Fruit fly (Drosophila melanogaster) whole organism, prepupa: ENCODE data around the gene CG14000.

ENCODE experiments used
- Blimp-1 ChIP-seq: fragments of 200-800 bp; sonication (Bioruptor generic); optimal IDR thresholded peaks from 3 replicates; lab custom pipeline; 2017; ENCODE audit warnings: missing biosample characterization, missing genetic modification characterization, mild to moderate bottlenecking, moderate library complexity, missing genetic modification reagents
- CG10669 ChIP-seq: fragments of 200-800 bp; sonication (Bioruptor generic); optimal IDR thresholded peaks from 3 replicates; lab custom pipeline; 2018; ENCODE audit warnings: missing biosample characterization, mild to moderate bottlenecking, missing genetic modification characterization, moderate library complexity
- CG16779 ChIP-seq: fragments of 200-800 bp; sonication (Bioruptor generic); optimal IDR thresholded peaks from 3 replicates; lab custom pipeline; 2017; ENCODE audit warnings: missing biosample characterization, mild to moderate bottlenecking, missing genetic modification characterization
- CG31627 ChIP-seq: fragments of 200-800 bp; sonication (Bioruptor generic); optimal IDR thresholded peaks from 3 replicates; lab custom pipeline; 2016; ENCODE audit warnings: missing biosample characterization, missing genetic modification characterization
- CG4318 ChIP-seq: fragments of 200-800 bp; sonication (Bioruptor generic); optimal IDR thresholded peaks from 3 replicates; lab custom pipeline; 2017; ENCODE audit warnings: missing biosample characterization, mild to moderate bottlenecking, missing genetic modification characterization
- CG6792 ChIP-seq: fragments of 200-800 bp; sonication (Bioruptor generic); optimal IDR thresholded peaks from 3 replicates; lab custom pipeline; 2016; ENCODE audit warnings: missing biosample characterization, missing genetic modification characterization
- CG7368 ChIP-seq: fragments of 200-800 bp; sonication (Bioruptor generic); optimal IDR thresholded peaks from 3 replicates; lab custom pipeline; 2016; ENCODE audit warnings: missing biosample characterization, missing genetic modification characterization
- CG8119 ChIP-seq: fragments of 200-800 bp; sonication (Bioruptor generic); IDR thresholded peaks from 3 replicates; pipeline ENCODE4 v1.3.6; 2022; ENCODE audit warnings: missing biosample characterization, missing genetic modification characterization
- CG9139 ChIP-seq: fragments of 200-800 bp; sonication (Bioruptor generic); optimal IDR thresholded peaks from 3 replicates; lab custom pipeline; 2017; ENCODE audit warnings: missing biosample characterization, mild to moderate bottlenecking, missing genetic modification characterization
- Eip75B ChIP-seq: fragments of 200-800 bp; sonication (Bioruptor generic); optimal IDR thresholded peaks from 3 replicates; lab custom pipeline; 2016; ENCODE audit warnings: missing biosample characterization, missing genetic modification characterization
- Eip78C ChIP-seq: fragments of 200-800 bp; sonication (Bioruptor generic); peaks from one replicate; lab custom pipeline; 2016; ENCODE audit warnings: missing biosample characterization, missing genetic modification characterization
- Gug ChIP-seq: fragments of 200-800 bp; sonication (Bioruptor generic); IDR thresholded peaks from 2 replicates; pipeline ENCODE4 v1.3.6; 2022; ENCODE audit warnings: missing biosample characterization, missing genetic modification characterization
- Hr38 ChIP-seq: sonication (Bioruptor generic); optimal IDR thresholded peaks from 2 replicates; lab custom pipeline; 2016; ENCODE audit warnings: missing biosample characterization, missing genetic modification characterization
- Lpt ChIP-seq: fragments of 200-800 bp; sonication (Bioruptor generic); optimal IDR thresholded peaks from 3 replicates; lab custom pipeline; 2016; ENCODE audit warnings: missing biosample characterization, missing genetic modification characterization
- OdsH ChIP-seq: fragments of 200-800 bp; sonication (Bioruptor generic); optimal IDR thresholded peaks from 3 replicates; lab custom pipeline; 2016; ENCODE audit warnings: missing biosample characterization, missing genetic modification characterization
- Smox ChIP-seq: fragments of 200-800 bp; sonication (Bioruptor generic); optimal IDR thresholded peaks from 3 replicates; lab custom pipeline; 2016; ENCODE audit warnings: missing biosample characterization, missing genetic modification characterization
- Sox102F ChIP-seq: fragments of 200-800 bp; sonication (Bioruptor generic); optimal IDR thresholded peaks from 2 replicates; lab custom pipeline; 2016; ENCODE audit warnings: missing biosample characterization, mild to moderate bottlenecking, missing genetic modification characterization
- Sox15 ChIP-seq: fragments of 200-800 bp; sonication (Bioruptor generic); optimal IDR thresholded peaks from 3 replicates; lab custom pipeline; 2016; ENCODE audit warnings: missing biosample characterization, missing genetic modification characterization
- acj6 ChIP-seq: fragments of 200-800 bp; sonication (Bioruptor generic); optimal IDR thresholded peaks from 3 replicates; lab custom pipeline; 2016; ENCODE audit warnings: missing biosample characterization, missing genetic modification characterization
- cyc ChIP-seq: fragments of 200-800 bp; sonication (Bioruptor generic); optimal IDR thresholded peaks from 3 replicates; lab custom pipeline; 2016; ENCODE audit warnings: missing biosample characterization, missing genetic modification characterization
- dac ChIP-seq: fragments of 200-800 bp; sonication (Bioruptor generic); optimal IDR thresholded peaks from 2 replicates; lab custom pipeline; 2017; ENCODE audit warnings: missing biosample characterization, mild to moderate bottlenecking, missing genetic modification characterization
- dsx ChIP-seq: fragments of 200-800 bp; optimal IDR thresholded peaks from 3 replicates; lab custom pipeline; 2019; ENCODE audit warnings: missing biosample characterization, mild to moderate bottlenecking, missing genetic modification characterization, moderate library complexity; ENCODE audit not compliant: poor library complexity, severe bottlenecking
- eg ChIP-seq: fragments of 200-800 bp; sonication (Bioruptor generic); IDR thresholded peaks from 3 replicates; pipeline ENCODE4 v1.3.6; 2022; ENCODE audit warnings: missing biosample characterization, missing genetic modification characterization
- esn ChIP-seq: fragments of 200-800 bp; sonication (Bioruptor generic); optimal IDR thresholded peaks from 2 replicates; lab custom pipeline; 2016; ENCODE audit warnings: missing biosample characterization, mild to moderate bottlenecking, missing genetic modification characterization, moderate library complexity
- fd59A ChIP-seq: fragments of 200-800 bp; sonication (Bioruptor generic); optimal IDR thresholded peaks from 2 replicates; lab custom pipeline; 2017; ENCODE audit warnings: missing biosample characterization, mild to moderate bottlenecking, missing genetic modification characterization, missing genetic modification reagents
- fkh ChIP-seq: fragments of 200-800 bp; sonication (Bioruptor generic); optimal IDR thresholded peaks from 3 replicates; lab custom pipeline; 2017; ENCODE audit warnings: missing biosample characterization, mild to moderate bottlenecking, missing genetic modification characterization, moderate library complexity
- lz ChIP-seq: fragments of 200-800 bp; sonication (Bioruptor generic); optimal IDR thresholded peaks from 3 replicates; lab custom pipeline; 2016; ENCODE audit warnings: missing biosample characterization, missing genetic modification characterization
- net ChIP-seq: fragments of 200-800 bp; sonication (Bioruptor generic); optimal IDR thresholded peaks from 3 replicates; lab custom pipeline; 2016; ENCODE audit warnings: missing biosample characterization, missing genetic modification characterization
- svp ChIP-seq: fragments of 200-800 bp; sonication (Bioruptor generic); peaks from one replicate; lab custom pipeline; 2016; ENCODE audit warnings: missing biosample characterization, missing genetic modification characterization
- vri ChIP-seq: fragments of 200-800 bp; sonication (Bioruptor generic); optimal IDR thresholded peaks from 3 replicates; lab custom pipeline; 2016; ENCODE audit warnings: missing biosample characterization, mild to moderate bottlenecking, missing genetic modification characterization

The CG14000 gene

dm6 chr2L:5894533-5894932, 15.6 kb downstream of the CG14000 start:
- TF ChIP-seq dac (GFP tag; lab: Kevin White, UChicago) (no peak), Hr38 (GFP tag; lab: Kevin White, UChicago) (no peak), CG10669 (GFP tag; lab: Kevin White, UChicago) (no peak)

dm6 chr2L:5893796-5894195, 16.3 kb downstream of the CG14000 start, which contains the start of gene Acp26Aa:
Gene Acp26Aa (minus strand): TSS chr2L:5893896.
- TF ChIP-seq cyc (GFP tag; lab: Kevin White, UChicago) (no peak), Gug (GFP tag; lab: Robert Waterston, UW) (no peak), CG8119 (GFP tag; lab: Robert Waterston, UW) (no peak), svp (peak; percentile 5), Sox102F (GFP tag; lab: Kevin White, UChicago) (no peak), CG6792 (GFP tag; lab: Kevin White, UChicago) (no peak), Eip78C (no peak)

- TF ChIP-seq CG9139 (GFP tag; lab: Kevin White, UChicago) (no peak), Sox15 (GFP tag; lab: Kevin White, UChicago) (no peak), acj6 (no peak), CG10669 (GFP tag; lab: Kevin White, UChicago) (no peak), Eip75B (GFP tag; lab: Kevin White, UChicago) (no peak), Hr38 (GFP tag; lab: Kevin White, UChicago) (no peak), CG16779 (tag; lab: Kevin White, UChicago) (no peak), OdsH (GFP tag; lab: Kevin White, UChicago) (no peak), Smox (no peak), lz (no peak), Lpt (GFP tag; lab: Kevin White, UChicago) (no peak), esn (GFP tag; lab: Kevin White, UChicago) (no peak)
Observed at dm6 chr2L:5892762-5893161, 17.3 kb downstream of the CG14000 start, which contains the start of gene Acp26Ab. Gene Acp26Ab (minus strand): TSS chr2L:5892862.

- no peak for TF ChIP-seq net (GFP tag; lab: Kevin White, UChicago)
- TF ChIP-seq CG31627 (GFP tag; lab: Kevin White, UChicago): no peak
- no peak for TF ChIP-seq CG7368 (GFP tag; lab: Kevin White, UChicago)
- TF ChIP-seq eg: no peak
Observed at dm6 chr2L:5890556-5890955, 19.5 kb downstream of the CG14000 start.

- TF ChIP-seq CG4318: no peak
- TF ChIP-seq fkh (GFP tag; lab: Kevin White, UChicago): peak; percentile 2
Observed at dm6 chr2L:5886955-5887354, 23.1 kb downstream of the CG14000 start.

dm6 chr2L:5885702-5886101, 24.4 kb downstream of the CG14000 start, which contains the start of gene CG9029:
Gene CG9029 (plus strand): TSS chr2L:5886002.
- TF ChIP-seq Eip75B (GFP tag; lab: Kevin White, UChicago) (no peak), acj6 (no peak), Blimp-1 (GFP tag; lab: Kevin White, UChicago) (no peak), CG16779 (tag; lab: Kevin White, UChicago) (no peak), CG8119 (GFP tag; lab: Robert Waterston, UW) (no peak), dsx (GFP tag; lab: Kevin White, UChicago) (no peak), lz (no peak), OdsH (GFP tag; lab: Kevin White, UChicago) (no peak), fd59A (GFP tag; lab: Kevin White, UChicago) (no peak), Hr38 (GFP tag; lab: Kevin White, UChicago) (no peak), vri (GFP tag; lab: Kevin White, UChicago) (no peak)
